Worm (Caenorhabditis elegans): ENCODE measurements around the gene srd-69.

DNA sequence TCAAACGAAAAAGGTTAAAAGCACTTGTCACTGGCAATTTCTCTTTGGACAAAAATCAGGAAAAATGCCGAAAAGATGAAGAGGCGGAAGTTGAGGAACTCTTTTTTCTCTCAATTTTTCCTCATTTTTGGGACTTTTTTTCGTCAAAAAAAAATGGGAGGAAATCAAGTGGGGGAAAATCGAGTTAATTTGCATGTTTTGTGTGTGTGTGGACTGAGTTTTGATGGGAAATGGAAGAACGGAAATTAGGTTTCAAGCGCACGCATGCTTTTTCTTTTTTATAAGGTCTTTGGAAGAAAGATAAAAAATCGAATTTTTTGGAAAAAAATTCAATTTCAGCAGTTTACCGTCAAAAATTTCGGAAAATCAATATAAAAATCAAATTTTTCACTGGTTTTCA, 29.0 kb downstream of the srd-69 start:
- no peak for TF ChIP-seq unc-39 (tag; optimal IDR thresholded peaks at IDR 0.05)
- no peak for TF ChIP-seq mep-1 (tag; optimal IDR thresholded peaks at IDR 0.05)
- TF ChIP-seq nhr-12 (tag; optimal IDR thresholded peaks at IDR 0.05), result no peak
- no peak for TF ChIP-seq unc-62 (GFP tag; optimal IDR thresholded peaks at IDR 0.05)
- no peak for TF ChIP-seq tbx-8 (GFP tag; optimal IDR thresholded peaks at IDR 0.05)
- no peak for TF ChIP-seq blmp-1 (tag; optimal IDR thresholded peaks at IDR 0.05)
- no peak for TF ChIP-seq mls-2 (tag; optimal IDR thresholded peaks at IDR 0.05)
- TF ChIP-seq nhr-28 (tag; optimal IDR thresholded peaks at IDR 0.05), result no peak
- TF ChIP-seq lin-13 (tag; optimal IDR thresholded peaks at IDR 0.05), result no peak
- no peak for TF ChIP-seq nhr-237 (tag; optimal IDR thresholded peaks at IDR 0.05)
- no peak for TF ChIP-seq sptf-1 (tag; optimal IDR thresholded peaks at IDR 0.05)
